Worm (Caenorhabditis elegans): ENCODE measurements around the gene snpn-1.
"Not testable (repeated sequence)": the region's sequence is repeated elsewhere in the genome, so short reads cannot be mapped to it uniquely, and the experiment has no call there.

ce11 chrIV:5070593-5070992 lies 20.2 kb downstream of the snpn-1 start, which contains the start of gene C02B10.6:
- TF ChIP-seq him-1, dao-5 (tag; optimal IDR thresholded peaks at IDR 0.05): not testable (repeated sequence)

Data from whole organism, L4/young adult.